Worm (Caenorhabditis elegans): ENCODE measurements around the gene T24E12.2.

The T24E12.2 gene

ce11 chrII:3827801-3828200, 45.1 kb downstream of the T24E12.2 start, which contains the start of gene F54D10.8:
Gene F54D10.8 (minus strand): TSS chrII:3827901.
- TF ChIP-seq ref-1 (GFP tag; conservative IDR thresholded peaks at IDR 0.05) = no peak
- no peak for TF ChIP-seq ztf-23 (GFP tag; IDR thresholded peaks at IDR 0.05)
- TF ChIP-seq cog-1 (tag; optimal IDR thresholded peaks at IDR 0.05) = no peak
- no peak for TF ChIP-seq med-1 (GFP tag; optimal IDR thresholded peaks at IDR 0.05; ENCODE audit: insufficient read depth)
- no peak for TF ChIP-seq flt-1 (GFP tag; IDR thresholded peaks at IDR 0.05)
- TF ChIP-seq klf-2 (GFP tag; conservative IDR thresholded peaks at IDR 0.05) = no peak
- no peak for TF ChIP-seq tab-1 (GFP tag; IDR thresholded peaks at IDR 0.05)
- no peak for TF ChIP-seq ztf-29 (GFP tag; IDR thresholded peaks at IDR 0.05)
- no peak for TF ChIP-seq T22C8.4 (GFP tag; IDR thresholded peaks at IDR 0.05)

ce11 chrII:3829623-3830022, 46.9 kb downstream of the T24E12.2 start:
- TF ChIP-seq tab-1 (GFP tag; IDR thresholded peaks at IDR 0.05) (no peak), ztf-23 (GFP tag; IDR thresholded peaks at IDR 0.05) (no peak), flt-1 (GFP tag; IDR thresholded peaks at IDR 0.05) (no peak), med-1 (GFP tag; optimal IDR thresholded peaks at IDR 0.05; ENCODE audit: insufficient read depth) (no peak), T22C8.4 (GFP tag; IDR thresholded peaks at IDR 0.05) (no peak), ztf-29 (GFP tag; IDR thresholded peaks at IDR 0.05) (no peak)

- TF ChIP-seq ref-1 (GFP tag; conservative IDR thresholded peaks at IDR 0.05) (no peak), ztf-23 (GFP tag; IDR thresholded peaks at IDR 0.05) (no peak), T22C8.4 (GFP tag; IDR thresholded peaks at IDR 0.05) (no peak), klf-2 (GFP tag; conservative IDR thresholded peaks at IDR 0.05) (no peak), cog-1 (tag; optimal IDR thresholded peaks at IDR 0.05) (no peak), flt-1 (GFP tag; IDR thresholded peaks at IDR 0.05) (no peak), ztf-29 (GFP tag; IDR thresholded peaks at IDR 0.05) (no peak), tab-1 (GFP tag; IDR thresholded peaks at IDR 0.05) (no peak), med-1 (GFP tag; optimal IDR thresholded peaks at IDR 0.05; ENCODE audit: insufficient read depth) (no peak)
Observed at ce11 chrII:3832383-3832782, 49.6 kb downstream of the T24E12.2 start, which contains the start of gene F54D10.9. Gene F54D10.9 (minus strand): TSS chrII:3832483.
